Fruit fly (Drosophila melanogaster): Measurements from ENCODE around the gene Ncoa6.

dm6 chr2L:5306373-5306997 lies 20.0 kb downstream of the Ncoa6 start:
- TF ChIP-seq eve (GFP tag; optimal IDR thresholded peaks at IDR 0.05) (no peak), D19B (GFP tag; optimal IDR thresholded peaks at IDR 0.05) (no peak)

All from whole organism, embryonic.